Worm (Caenorhabditis elegans) whole organism, young adult: ENCODE results near the gene oac-10.

Source experiments
- F33H1.4 ChIP-seq: fragments of 200-800 bp; sonication (Bioruptor generic); IDR thresholded peaks from 2 replicates; pipeline ENCODE4 v1.3.6; 2022; ENCODE audit warnings: missing genetic modification reagents, missing genetic modification characterization, missing compliant biosample characterization
- K12H6.12 ChIP-seq: fragments of 200-800 bp; sonication (Bioruptor generic); optimal IDR thresholded peaks from 2 replicates; lab custom pipeline; 2018; ENCODE audit warnings: mild to moderate bottlenecking, missing genetic modification characterization, missing compliant biosample characterization
- T26A5.8 ChIP-seq: sonication (generic microtip); optimal IDR thresholded peaks from 2 replicates; lab custom pipeline; 2016; ENCODE audit warnings: missing genetic modification characterization, missing compliant biosample characterization
- attf-3 ChIP-seq: fragments of 200-800 bp; sonication (Bioruptor generic); conservative IDR thresholded peaks from 2 replicates; pipeline ENCODE4 v1.3.6; 2022; ENCODE audit warnings: missing genetic modification reagents, missing genetic modification characterization, missing compliant biosample characterization
- fkh-3 ChIP-seq: sonication (generic microtip); optimal IDR thresholded peaks from 2 replicates; lab custom pipeline; 2016; ENCODE audit warnings: mild to moderate bottlenecking, missing genetic modification characterization, missing compliant biosample characterization
- mes-4 ChIP-seq: sonication (generic microtip); optimal IDR thresholded peaks from 2 replicates; lab custom pipeline; 2016; ENCODE audit warnings: missing genotype, missing genetic modification characterization, missing compliant biosample characterization
- mxl-1 ChIP-seq: sonication (generic microtip); optimal IDR thresholded peaks from 2 replicates; lab custom pipeline; 2016; ENCODE audit warnings: missing genetic modification characterization, missing compliant biosample characterization
- nfyb-1 ChIP-seq: fragments of 200-800 bp; sonication (Bioruptor generic); IDR thresholded peaks from 2 replicates; pipeline ENCODE4 v1.3.6; 2022; ENCODE audit warnings: missing genetic modification reagents, missing genetic modification characterization, missing compliant biosample characterization
- unc-130 ChIP-seq: sonication (generic microtip); optimal IDR thresholded peaks from 2 replicates; lab custom pipeline; 2016; ENCODE audit warnings: missing genetic modification reagents, missing genetic modification characterization, missing compliant biosample characterization
- zim-3 ChIP-seq: sonication (generic microtip); optimal IDR thresholded peaks from 2 replicates; lab custom pipeline; 2017; ENCODE audit warnings: mild to moderate bottlenecking, missing genetic modification characterization, moderate library complexity, missing compliant biosample characterization
- ztf-18 ChIP-seq: sonication (generic microtip); optimal IDR thresholded peaks from 2 replicates; lab custom pipeline; 2016; ENCODE audit warnings: missing genotype, mild to moderate bottlenecking, missing genetic modification characterization, missing compliant biosample characterization

DNA sequence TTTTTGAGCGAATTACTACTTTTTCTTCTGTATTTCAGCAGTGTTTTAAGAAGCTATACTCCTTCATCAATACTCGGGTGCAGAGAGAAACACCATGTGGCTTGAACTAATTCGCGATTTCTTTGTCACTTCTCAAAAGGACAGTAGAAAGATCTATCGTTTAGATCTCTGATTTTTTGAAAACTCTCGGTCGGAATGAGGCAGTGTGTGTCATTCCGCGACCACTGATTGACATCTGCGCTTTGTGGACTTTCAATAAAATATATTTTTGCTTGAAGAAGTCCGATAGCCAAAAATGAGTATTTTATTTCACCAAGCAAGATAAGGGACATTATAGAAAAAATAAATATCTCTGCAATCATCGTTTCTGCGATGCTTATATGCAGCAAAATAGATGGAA is 7.6 kb upstream of the oac-10 start:
- no peak for TF ChIP-seq mes-4 (tag; lab: Kevin White, UChicago)
- TF ChIP-seq K12H6.12 (tag; lab: Kevin White, UChicago): no peak
- no peak for TF ChIP-seq fkh-3 (tag; lab: Kevin White, UChicago)
- TF ChIP-seq ztf-18: no peak
- no peak for TF ChIP-seq F33H1.4
- no peak for TF ChIP-seq zim-3
- no peak for TF ChIP-seq attf-3 (GFP tag; lab: Robert Waterston, UW)
- no peak for TF ChIP-seq T26A5.8
- TF ChIP-seq nfyb-1: no peak
- TF ChIP-seq unc-130 (GFP tag; lab: Kevin White, UChicago): no peak
- TF ChIP-seq mxl-1 (tag; lab: Kevin White, UChicago): no peak
